Fruit fly (Drosophila melanogaster): ENCODE results near the gene CG13284.
A peak's percentile ranks its signal among the peaks of the same experiment; 100 is the strongest.

CG13284 gene

DNA sequence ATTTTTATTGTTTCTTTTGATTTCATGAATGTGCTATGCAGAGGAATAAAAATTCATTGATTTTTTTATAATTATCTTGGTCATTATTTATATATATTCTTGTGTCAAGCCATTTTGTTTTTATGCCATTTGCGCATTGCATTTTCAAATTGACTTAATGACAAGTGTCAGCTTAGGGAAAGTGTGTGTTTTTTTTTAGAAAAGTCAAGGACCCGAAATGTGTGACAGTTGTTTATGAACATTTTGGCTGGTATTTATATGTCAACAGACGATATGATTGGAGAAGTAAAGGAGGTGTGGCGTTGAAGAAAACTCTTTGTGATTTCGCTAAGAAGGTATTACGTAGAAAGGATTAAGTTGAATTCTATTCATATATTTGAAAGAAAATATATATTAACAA lies 10.8 kb downstream of the CG13284 start, which contains the start of the genes SclA and SclB:
Gene SclA, plus strand, starts transcription at position 301 of the 400 bp plus-strand sequence.
Gene SclB, plus strand, starts transcription at position 301 of the 400 bp plus-strand sequence.
- TF ChIP-seq CTCF (optimal IDR thresholded peaks at IDR 0.05) (no peak), CG8478 (optimal IDR thresholded peaks at IDR 0.05) (no peak)

DNA sequence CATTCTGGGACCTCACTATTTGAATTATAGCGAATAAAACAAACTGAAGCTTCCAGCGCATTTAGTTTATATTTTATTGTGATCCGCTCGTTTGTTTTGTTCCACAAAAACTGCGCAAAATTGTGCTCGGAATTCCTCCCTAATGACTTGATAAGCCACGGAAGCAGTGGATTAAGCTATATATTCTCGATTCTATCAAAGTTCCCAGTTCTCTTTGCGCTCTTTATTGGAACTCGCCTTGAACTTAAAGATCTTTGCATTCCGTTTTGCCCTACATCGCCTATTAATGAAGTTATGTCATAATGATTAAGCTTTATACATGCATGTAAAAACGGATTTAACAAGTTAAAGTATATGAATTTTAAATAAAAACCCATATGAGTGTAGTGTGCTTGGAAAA lies 11.4 kb downstream of the CG13284 start, which contains the start of gene Nepl9:
Gene Nepl9, minus strand, starts transcription at position 101 of the 400 bp plus-strand sequence.
- no peak for TF ChIP-seq CTCF (optimal IDR thresholded peaks at IDR 0.05)
- no peak for TF ChIP-seq CG8478 (optimal IDR thresholded peaks at IDR 0.05)

DNA sequence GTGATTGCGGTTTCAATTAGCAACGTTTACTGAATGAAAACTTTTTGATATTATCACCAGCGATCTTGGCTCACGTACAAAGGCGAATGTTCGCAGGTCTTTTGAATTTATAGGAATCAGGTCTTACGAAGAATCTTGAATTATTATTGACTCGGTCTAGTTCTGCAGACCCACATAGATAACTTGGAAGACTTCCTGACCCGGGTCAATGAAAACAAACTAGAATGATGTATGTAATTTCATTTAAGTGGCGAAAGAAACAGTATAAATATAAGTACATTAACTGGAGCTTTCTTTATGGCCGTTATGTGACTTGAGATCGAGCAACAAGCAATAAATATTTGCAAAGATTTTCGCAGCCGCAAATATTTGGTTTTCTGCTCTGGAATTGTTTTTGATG lies 14.1 kb downstream of the CG13284 start, which contains the start of gene CG13282:
Gene CG13282, minus strand, starts transcription at position 101 of the 400 bp plus-strand sequence.
- TF ChIP-seq CTCF (optimal IDR thresholded peaks at IDR 0.05) (no peak), CG8478 (optimal IDR thresholded peaks at IDR 0.05) (no peak)

- TF ChIP-seq CG8478 (optimal IDR thresholded peaks at IDR 0.05) (no peak), CTCF (optimal IDR thresholded peaks at IDR 0.05) (no peak)
These were observed 21.5 kb downstream of the CG13284 start, which contains the start of gene AspRS-m for dm6 chr2L:16826872-16827506. AspRS-m (plus strand) TSS chr2L:16827078.

- TF ChIP-seq CTCF (optimal IDR thresholded peaks at IDR 0.05) (no peak), CG8478 (optimal IDR thresholded peaks at IDR 0.05) (no peak)
These were observed 23.6 kb downstream of the CG13284 start, which contains the start of gene Cse1 for dm6 chr2L:16824905-16825333. Cse1 (minus strand) TSS chr2L:16825207.

dm6 chr2L:16820993-16821392 lies 27.5 kb downstream of the CG13284 start, which contains the start of gene CG13280:
CG13280 (minus strand) TSS chr2L:16821093.
- TF ChIP-seq CTCF (optimal IDR thresholded peaks at IDR 0.05) (no peak), CG8478 (optimal IDR thresholded peaks at IDR 0.05) (no peak)

DNA sequence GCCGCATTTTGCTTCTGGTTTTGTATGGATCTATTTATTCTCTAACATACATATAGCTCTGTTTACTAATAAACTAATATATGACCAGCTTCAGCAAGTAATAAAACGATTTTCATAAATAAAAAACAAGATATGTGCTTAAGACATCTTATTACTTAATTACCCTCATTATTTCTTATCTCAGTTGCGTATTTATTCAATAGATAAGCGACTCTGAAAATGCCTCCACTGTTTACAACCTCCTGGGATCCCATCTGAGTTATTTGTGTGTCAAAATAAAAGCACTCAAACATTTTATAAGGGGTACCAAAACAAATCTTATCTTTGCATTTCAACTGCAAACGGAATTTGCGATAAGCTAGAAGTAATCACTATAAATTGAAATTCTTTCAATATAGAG lies 28.8 kb downstream of the CG13284 start:
- no peak for TF ChIP-seq CTCF (optimal IDR thresholded peaks at IDR 0.05)

- TF ChIP-seq CTCF (optimal IDR thresholded peaks at IDR 0.05), result no peak
- no peak for TF ChIP-seq CG8478 (optimal IDR thresholded peaks at IDR 0.05)
These were observed 30.1 kb downstream of the CG13284 start for dm6 chr2L:16818335-16818973.

DNA sequence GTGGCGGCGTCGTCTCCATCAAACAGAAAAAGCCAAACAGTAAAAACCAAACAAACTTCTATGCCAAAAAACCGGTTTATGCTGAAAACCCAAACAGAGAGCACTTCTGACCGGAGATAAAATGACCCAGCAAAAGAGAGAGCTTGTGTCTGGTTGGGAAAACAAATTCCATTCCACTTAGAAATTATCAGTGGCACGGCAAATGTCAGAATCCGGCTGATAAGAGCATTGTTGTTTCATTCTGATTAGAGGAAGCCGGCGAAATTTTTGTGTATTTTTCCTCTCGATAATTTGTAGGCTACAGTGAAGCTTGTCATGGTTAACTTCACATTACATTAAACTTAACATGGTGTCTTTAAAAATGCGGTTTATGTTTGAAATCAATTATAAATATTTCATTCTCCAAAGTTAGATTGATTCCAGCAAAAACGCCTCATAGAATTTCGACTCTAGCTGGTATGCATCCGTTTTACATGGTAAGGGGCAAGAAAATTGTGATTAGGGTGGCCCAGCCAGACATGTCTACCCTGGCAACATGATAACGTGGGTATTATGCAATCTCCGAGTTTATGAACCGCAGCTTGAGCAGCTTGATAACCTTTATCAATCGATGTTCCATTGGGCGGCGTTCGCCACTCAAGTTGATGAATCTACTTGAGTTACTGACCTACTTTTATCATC lies 31.0 kb downstream of the CG13284 start:
- no peak for TF ChIP-seq CTCF (optimal IDR thresholded peaks at IDR 0.05)
- TF ChIP-seq CG8478 (optimal IDR thresholded peaks at IDR 0.05), result no peak

DNA sequence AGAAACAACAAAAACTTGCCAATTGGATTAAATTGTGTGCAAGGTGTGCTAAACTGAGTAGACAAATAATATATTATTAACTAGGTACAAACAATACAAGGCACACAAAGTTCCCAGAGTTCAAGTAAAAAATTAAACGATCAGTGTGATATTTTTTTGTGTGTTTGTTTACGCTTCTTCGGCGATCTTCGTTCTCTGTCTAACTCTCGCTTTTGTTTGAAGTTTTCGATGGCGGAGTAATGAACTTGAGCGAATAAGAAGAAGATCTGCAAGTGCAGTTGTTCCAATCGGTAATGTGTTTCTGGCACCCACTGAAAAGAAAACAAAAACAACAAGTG lies 31.8 kb downstream of the CG13284 start:
- no peak for TF ChIP-seq CTCF (optimal IDR thresholded peaks at IDR 0.05)
- TF ChIP-seq CG8478 (optimal IDR thresholded peaks at IDR 0.05), result no peak

- TF ChIP-seq CG8478 (optimal IDR thresholded peaks at IDR 0.05) (no peak), CTCF (optimal IDR thresholded peaks at IDR 0.05) (peak; percentile 82 to 94)
These were observed 32.3 kb downstream of the CG13284 start, which contains the start of gene mdy for dm6 chr2L:16815989-16816749. mdy (plus strand) TSS chr2L:16816660.

DNA sequence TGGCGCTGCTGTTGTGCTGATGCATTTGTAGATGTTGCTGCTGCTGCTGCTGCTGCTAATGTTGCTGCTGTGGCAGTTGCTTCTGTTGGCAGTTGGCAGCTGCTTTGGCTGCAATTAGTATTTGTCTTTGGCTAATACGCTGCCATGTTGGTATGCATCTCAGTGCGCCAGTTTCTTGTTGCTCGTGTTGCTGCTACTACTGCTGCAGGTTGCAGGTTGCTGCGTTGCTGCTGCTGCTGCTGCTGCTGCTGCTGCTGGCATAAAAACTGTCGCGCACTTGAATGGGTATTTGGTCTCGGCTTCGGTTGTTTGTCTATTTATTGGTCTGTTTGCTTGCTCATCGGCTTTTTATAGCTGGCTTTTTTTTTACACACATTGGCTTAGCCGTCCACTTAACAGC lies 39.8 kb downstream of the CG13284 start:
- TF ChIP-seq CG8478 (optimal IDR thresholded peaks at IDR 0.05) (no peak), CTCF (optimal IDR thresholded peaks at IDR 0.05) (no peak)

- TF ChIP-seq CTCF (optimal IDR thresholded peaks at IDR 0.05) (no peak), CG8478 (optimal IDR thresholded peaks at IDR 0.05) (no peak)
These were observed 44.1 kb downstream of the CG13284 start, which contains the start of gene CG13272 for dm6 chr2L:16804376-16804934. CG13272 (plus strand) TSS chr2L:16804884.

DNA sequence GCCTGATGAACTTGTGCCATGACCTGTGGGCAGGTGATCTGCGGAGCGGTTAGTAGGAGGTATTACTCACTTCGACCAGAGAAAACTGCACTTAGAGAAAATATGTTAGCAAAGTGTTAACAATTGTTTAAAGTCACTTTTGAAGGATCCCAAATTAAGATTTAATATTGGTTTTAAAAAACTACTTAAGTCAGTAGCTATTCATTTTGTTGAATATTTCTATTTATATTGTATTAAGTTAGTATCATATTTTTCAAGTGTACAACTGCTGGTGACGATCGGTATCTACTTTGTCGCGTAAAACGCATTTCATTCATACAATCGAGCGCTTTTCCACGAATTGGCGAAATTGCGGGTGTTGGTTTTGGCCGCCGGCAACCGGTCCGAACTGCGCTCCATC lies 44.9 kb downstream of the CG13284 start:
- TF ChIP-seq CTCF (optimal IDR thresholded peaks at IDR 0.05), result no peak
- no peak for TF ChIP-seq CG8478 (optimal IDR thresholded peaks at IDR 0.05)

Measured in S2 (cell line).